Worm (Caenorhabditis elegans) whole organism, young adult: ENCODE measurements around the gene C43C3.4.

ENCODE experiments used
- B0035.1 ChIP-seq: sonication (generic microtip); optimal IDR thresholded peaks from 2 replicates; lab custom pipeline; 2016; ENCODE audit warnings: missing genetic modification characterization, mild to moderate bottlenecking, missing compliant biosample characterization, missing genotype, missing genetic modification reagents
- F10E7.11 ChIP-seq: sonication (generic microtip); optimal IDR thresholded peaks from 2 replicates; lab custom pipeline; 2017; ENCODE audit warnings: mild to moderate bottlenecking, missing genetic modification characterization, moderate library complexity, missing compliant biosample characterization
- F22D6.2 ChIP-seq: sonication (generic microtip); optimal IDR thresholded peaks from 2 replicates; lab custom pipeline; 2016; ENCODE audit warnings: mild to moderate bottlenecking, missing genetic modification characterization, missing compliant biosample characterization
- F55B11.4 ChIP-seq: sonication (generic microtip); optimal IDR thresholded peaks from 2 replicates; lab custom pipeline; 2016; ENCODE audit warnings: missing compliant biosample characterization, missing genetic modification characterization, borderline replicate concordance; ENCODE audit not compliant: insufficient read depth
- T07F8.4 ChIP-seq: sonication (generic microtip); optimal IDR thresholded peaks from 2 replicates; lab custom pipeline; 2016; ENCODE audit warnings: mild to moderate bottlenecking, missing genetic modification characterization, moderate library complexity, missing compliant biosample characterization
- Y67H2A.10 ChIP-seq: fragments of 200-800 bp; sonication (Bioruptor generic); conservative IDR thresholded peaks from 2 replicates; pipeline ENCODE4 v1.3.6; 2022; ENCODE audit warnings: missing genetic modification reagents, missing genetic modification characterization, missing compliant biosample characterization
- Y79H2A.3 ChIP-seq: fragments of 200-800 bp; sonication (Bioruptor generic); conservative IDR thresholded peaks from 2 replicates; pipeline ENCODE4 v1.3.6; 2022; ENCODE audit warnings: missing genetic modification reagents, missing genetic modification characterization, missing compliant biosample characterization
- Y95B8A.8 ChIP-seq: fragments of 200-800 bp; sonication (Bioruptor generic); IDR thresholded peaks from 2 replicates; pipeline ENCODE4 v1.3.6; 2022; ENCODE audit warnings: missing genetic modification reagents, missing genetic modification characterization, missing compliant biosample characterization
- attf-3 ChIP-seq: fragments of 200-800 bp; sonication (Bioruptor generic); conservative IDR thresholded peaks from 2 replicates; pipeline ENCODE4 v1.3.6; 2022; ENCODE audit warnings: missing genetic modification reagents, missing genetic modification characterization, missing compliant biosample characterization
- bed-1 ChIP-seq: fragments of 200-800 bp; sonication (Bioruptor generic); IDR thresholded peaks from 2 replicates; pipeline ENCODE4 v1.3.6; 2022; ENCODE audit warnings: missing genetic modification reagents, missing genetic modification characterization, missing compliant biosample characterization
- cebp-1 ChIP-seq, 2 experiments: fragments of 200-800 bp in 1 of 2; sonication (Bioruptor generic) in 1 of 2; sonication (generic microtip) in 1 of 2; IDR thresholded peaks in 1 of 2; optimal IDR thresholded peaks in 1 of 2; 2 replicates each; pipeline versions ENCODE4 v1.3.6 to Lab custom; 2017 to 2022; ENCODE audit warnings: missing compliant biosample characterization in 2 of 2, missing genetic modification characterization in 2 of 2, mild to moderate bottlenecking in 1 of 2, missing genetic modification reagents in 1 of 2, moderate library complexity in 1 of 2
- cebp-2 ChIP-seq: fragments of 200-800 bp; sonication (Bioruptor generic); IDR thresholded peaks from 2 replicates; pipeline ENCODE4 v1.3.6; 2022; ENCODE audit warnings: missing genetic modification characterization, missing compliant biosample characterization
- ceh-40 ChIP-seq: fragments of 200-800 bp; sonication (Bioruptor generic); IDR thresholded peaks from 2 replicates; pipeline ENCODE4 v1.3.6; 2022; ENCODE audit warnings: missing genetic modification characterization, missing compliant biosample characterization
- chd-7 ChIP-seq: sonication (generic microtip); optimal IDR thresholded peaks from 2 replicates; lab custom pipeline; 2016; ENCODE audit warnings: mild to moderate bottlenecking, missing genetic modification characterization, moderate library complexity, missing compliant biosample characterization
- die-1 ChIP-seq: sonication (generic microtip); optimal IDR thresholded peaks from 2 replicates; lab custom pipeline; 2016; ENCODE audit warnings: missing genotype, mild to moderate bottlenecking, missing genetic modification characterization, missing compliant biosample characterization
- dpl-1 ChIP-seq: fragments of 150-350 bp; optimal IDR thresholded peaks from 2 replicates; lab custom pipeline; 2014; ENCODE audit warnings: missing biosample characterization, missing genetic modification reagents, missing genetic modification characterization
- efl-1 ChIP-seq: fragments of 150-350 bp; optimal IDR thresholded peaks from 2 replicates; lab custom pipeline; 2014; ENCODE audit warnings: missing biosample characterization, missing genetic modification reagents, missing genetic modification characterization
- egrh-3 ChIP-seq: fragments of 200-800 bp; sonication (Bioruptor generic); IDR thresholded peaks from 2 replicates; pipeline ENCODE4 v1.3.6; 2022; ENCODE audit warnings: missing genetic modification reagents, missing genetic modification characterization, missing compliant biosample characterization
- gei-17 ChIP-seq: fragments of 200-800 bp; sonication (Bioruptor generic); optimal IDR thresholded peaks from 2 replicates; lab custom pipeline; 2018; ENCODE audit warnings: mild to moderate bottlenecking, missing genetic modification characterization, missing compliant biosample characterization
- hmg-20 ChIP-seq: fragments of 200-800 bp; sonication (Bioruptor generic); IDR thresholded peaks from 2 replicates; pipeline ENCODE4 v1.3.6; 2022; ENCODE audit warnings: missing genetic modification reagents, missing genetic modification characterization, missing compliant biosample characterization
- hrde-1 ChIP-seq: sonication (generic microtip); optimal IDR thresholded peaks from 2 replicates; lab custom pipeline; 2016; ENCODE audit warnings: missing genetic modification characterization, mild to moderate bottlenecking, missing compliant biosample characterization, moderate library complexity, missing genotype, missing genetic modification reagents, borderline replicate concordance
- lag-1 ChIP-seq: fragments of 200-800 bp; sonication (Bioruptor generic); IDR thresholded peaks from 2 replicates; pipeline ENCODE4 v1.3.6; 2022; ENCODE audit warnings: missing genetic modification reagents, missing genetic modification characterization, missing compliant biosample characterization
- lin-35 ChIP-seq, 3 experiments: fragments of 150-350 bp in 2 of 3; sonication (generic microtip) in 1 of 3; optimal IDR thresholded peaks; 2 replicates each; lab custom pipeline; 2014 to 2018; ENCODE audit warnings: missing biosample characterization in 3 of 3, missing genetic modification characterization in 3 of 3, missing genetic modification reagents in 3 of 3
- lin-54 ChIP-seq: fragments of 200-800 bp; sonication (Bioruptor generic); optimal IDR thresholded peaks from 2 replicates; lab custom pipeline; 2018; ENCODE audit warnings: mild to moderate bottlenecking, missing genetic modification characterization, missing compliant biosample characterization
- madf-10 ChIP-seq: sonication (generic microtip); optimal IDR thresholded peaks from 2 replicates; lab custom pipeline; 2016; ENCODE audit warnings: mild to moderate bottlenecking, missing genetic modification characterization, missing compliant biosample characterization
- madf-3 ChIP-seq: fragments of 200-800 bp; sonication (Bioruptor generic); IDR thresholded peaks from 2 replicates; pipeline ENCODE4 v1.3.6; 2022; ENCODE audit warnings: missing genetic modification reagents, missing genetic modification characterization, missing compliant biosample characterization
- mes-4 ChIP-seq: sonication (generic microtip); optimal IDR thresholded peaks from 2 replicates; lab custom pipeline; 2016; ENCODE audit warnings: missing genotype, missing genetic modification characterization, missing compliant biosample characterization
- mxl-1 ChIP-seq: sonication (generic microtip); optimal IDR thresholded peaks from 2 replicates; lab custom pipeline; 2016; ENCODE audit warnings: missing genetic modification characterization, missing compliant biosample characterization
- nfya-2 ChIP-seq: fragments of 200-800 bp; sonication (Bioruptor generic); IDR thresholded peaks from 2 replicates; pipeline ENCODE4 v1.3.6; 2022; ENCODE audit warnings: missing genetic modification reagents, missing genetic modification characterization, missing compliant biosample characterization
- nhr-179 ChIP-seq: sonication (generic microtip); optimal IDR thresholded peaks from 2 replicates; lab custom pipeline; 2016; ENCODE audit warnings: mild to moderate bottlenecking, missing genetic modification characterization, missing compliant biosample characterization
- rpc-1 ChIP-seq, 2 experiments: fragments of 150-350 bp in 1 of 2; sonication (generic microtip) in 1 of 2; optimal IDR thresholded peaks; 2 replicates each; lab custom pipeline; 2014 to 2018; ENCODE audit warnings: missing biosample characterization in 1 of 2, missing genetic modification characterization in 1 of 2, missing genetic modification reagents in 1 of 2, missing genotype in 1 of 2
- sdz-38 ChIP-seq: sonication (generic microtip); optimal IDR thresholded peaks from 2 replicates; lab custom pipeline; 2016; ENCODE audit warnings: missing genotype, missing genetic modification characterization, missing compliant biosample characterization
- snpc-1.3 ChIP-seq: sonication (generic microtip); optimal IDR thresholded peaks from 2 replicates; lab custom pipeline; 2017; ENCODE audit warnings: missing genetic modification characterization, mild to moderate bottlenecking, missing compliant biosample characterization, antibody characterized with exemption, moderate library complexity, missing genotype, missing genetic modification reagents; ENCODE audit not compliant: insufficient read depth
- snpc-3.4 ChIP-seq: sonication (generic microtip); optimal IDR thresholded peaks from 2 replicates; lab custom pipeline; 2017; ENCODE audit warnings: missing genetic modification characterization, mild to moderate bottlenecking, missing compliant biosample characterization, antibody characterized with exemption, moderate library complexity, missing genotype, missing genetic modification reagents
- snpc-4 ChIP-seq, 5 experiments: fragments of 150-350 bp in 1 of 5; sonication (generic microtip) in 4 of 5; optimal IDR thresholded peaks; 2 replicates each; lab custom pipeline; 2014 to 2018; ENCODE audit warnings: missing genetic modification characterization in 5 of 5, missing biosample characterization in 3 of 5, antibody characterized with exemption in 2 of 5, mild to moderate bottlenecking in 2 of 5, missing compliant biosample characterization in 2 of 5, missing genotype in 2 of 5, moderate library complexity in 2 of 5, missing genetic modification reagents in 1 of 5
- tlf-1 ChIP-seq: fragments of 200-800 bp; sonication (Bioruptor generic); optimal IDR thresholded peaks from 2 replicates; lab custom pipeline; 2018; ENCODE audit warnings: mild to moderate bottlenecking, missing genetic modification characterization, missing compliant biosample characterization
- unc-130 ChIP-seq: sonication (generic microtip); optimal IDR thresholded peaks from 2 replicates; lab custom pipeline; 2016; ENCODE audit warnings: missing genetic modification reagents, missing genetic modification characterization, missing compliant biosample characterization
- unc-62 ChIP-seq: fragments of 150-350 bp; optimal IDR thresholded peaks from 2 replicates; lab custom pipeline; 2014; ENCODE audit warnings: missing biosample characterization, missing genetic modification reagents, missing genetic modification characterization
- zfh-2 ChIP-seq: fragments of 200-800 bp; sonication (Bioruptor generic); conservative IDR thresholded peaks from 2 replicates; pipeline ENCODE4 v1.3.6; 2022; ENCODE audit warnings: missing genetic modification reagents, missing genetic modification characterization, missing compliant biosample characterization
- ztf-18 ChIP-seq: sonication (generic microtip); optimal IDR thresholded peaks from 2 replicates; lab custom pipeline; 2016; ENCODE audit warnings: missing genotype, mild to moderate bottlenecking, missing genetic modification characterization, missing compliant biosample characterization
- ztf-25 ChIP-seq: fragments of 200-800 bp; sonication (Bioruptor generic); IDR thresholded peaks from 2 replicates; pipeline ENCODE4 v1.3.6; 2022; ENCODE audit warnings: missing genetic modification reagents, missing genetic modification characterization, missing compliant biosample characterization

C43C3.4 gene

ce11 chrX:9697655-9698054 lies 23.0 kb upstream of the C43C3.4 start:
- TF ChIP-seq rpc-1 (optimal IDR thresholded peaks at IDR 0.05; lab: Kevin White, UChicago) (no peak), rpc-1 (tag; optimal IDR thresholded peaks at IDR 0.05; lab: Kevin White, UChicago) (no peak), T07F8.4 (tag; lab: Kevin White, UChicago) (no peak), tlf-1 (GFP tag; lab: Kevin White, UChicago) (no peak), hrde-1 (tag; lab: Kevin White, UChicago) (no peak), lag-1 (GFP tag; lab: Robert Waterston, UW) (no peak), unc-62 (no peak), hmg-20 (no peak), madf-10 (tag; lab: Kevin White, UChicago) (no peak), egrh-3 (no peak), nhr-179 (tag; lab: Kevin White, UChicago) (no peak), F55B11.4 (tag; lab: Kevin White, UChicago) (no peak), Y79H2A.3 (GFP tag; lab: Robert Waterston, UW) (no peak), nfya-2 (GFP tag; lab: Robert Waterston, UW) (no peak)

ce11 chrX:9690445-9690844 lies 15.7 kb upstream of the C43C3.4 start, which contains the start of gene npr-18:
npr-18 (plus strand) TSS chrX:9690745.
- TF ChIP-seq bed-1 (GFP tag; lab: Robert Waterston, UW) (no peak), lin-35 (GFP tag; optimal IDR thresholded peaks at IDR 0.05; lab: Kevin White, UChicago) (no peak), zfh-2 (GFP tag; lab: Robert Waterston, UW) (no peak), mxl-1 (tag; lab: Kevin White, UChicago) (no peak), Y67H2A.10 (GFP tag; lab: Robert Waterston, UW) (no peak), gei-17 (GFP tag; lab: Kevin White, UChicago) (no peak), F10E7.11 (tag; lab: Kevin White, UChicago) (no peak), efl-1 (GFP tag; lab: Kevin White, UChicago) (no peak), cebp-1 (GFP tag; IDR thresholded peaks at IDR 0.05; lab: Robert Waterston, UW) (no peak), cebp-1 (tag; optimal IDR thresholded peaks at IDR 0.05; lab: Kevin White, UChicago) (no peak), snpc-4 (GFP tag; optimal IDR thresholded peaks at IDR 0.05; lab: Kevin White, UChicago) (no peak), snpc-4 (tag; optimal IDR thresholded peaks at IDR 0.05; lab: Kevin White, UChicago) (no peak), unc-130 (GFP tag; lab: Kevin White, UChicago) (no peak), B0035.1 (tag; lab: Kevin White, UChicago) (no peak), die-1 (no peak), lin-54 (no peak), mes-4 (no peak), snpc-3.4 (tag; lab: Kevin White, UChicago) (no peak), ztf-25 (GFP tag; lab: Robert Waterston, UW) (no peak), ztf-18 (tag; lab: Kevin White, UChicago) (no peak)

ce11 chrX:9687264-9687663 lies 12.6 kb upstream of the C43C3.4 start:
- TF ChIP-seq ceh-40 (GFP tag; lab: Robert Waterston, UW) = no peak
- no peak for TF ChIP-seq sdz-38 (tag; lab: Kevin White, UChicago)
- TF ChIP-seq cebp-2 = no peak
- no peak for TF ChIP-seq snpc-1.3 (tag; lab: Kevin White, UChicago)
- TF ChIP-seq chd-7 (tag; lab: Kevin White, UChicago) = no peak
- TF ChIP-seq F55B11.4 (tag; lab: Kevin White, UChicago) = no peak
- TF ChIP-seq madf-3 (GFP tag; lab: Robert Waterston, UW) = no peak
- TF ChIP-seq Y95B8A.8 (GFP tag; lab: Robert Waterston, UW) = no peak
- TF ChIP-seq dpl-1 (GFP tag; lab: Kevin White, UChicago) = no peak
- TF ChIP-seq B0035.1 (tag; lab: Kevin White, UChicago) = no peak
- no peak for TF ChIP-seq attf-3 (GFP tag; lab: Robert Waterston, UW)
- no peak for TF ChIP-seq F22D6.2
